Worm (Caenorhabditis elegans) whole organism, young adult: ENCODE results near the gene zip-7.

Experiments
- F57C9.4 ChIP-seq: sonication (generic microtip); optimal IDR thresholded peaks from 2 replicates; lab custom pipeline; 2017; ENCODE audit warnings: mild to moderate bottlenecking, missing genetic modification characterization, missing compliant biosample characterization
- T07F8.4 ChIP-seq: sonication (generic microtip); optimal IDR thresholded peaks from 2 replicates; lab custom pipeline; 2016; ENCODE audit warnings: mild to moderate bottlenecking, missing genetic modification characterization, moderate library complexity, missing compliant biosample characterization
- Y53F4B.3 ChIP-seq: fragments of 200-800 bp; sonication (Bioruptor generic); IDR thresholded peaks from 2 replicates; pipeline ENCODE4 v1.3.6; 2022; ENCODE audit warnings: missing genetic modification reagents, missing genetic modification characterization, missing compliant biosample characterization
- ama-1 ChIP-seq, 3 experiments: fragments of 150-350 bp in 1 of 3; sonication (generic microtip) in 2 of 3; optimal IDR thresholded peaks; 2 replicates each; lab custom pipeline; 2014 to 2018; ENCODE audit warnings: missing biosample characterization in 2 of 3, missing genetic modification characterization in 2 of 3, missing genetic modification reagents in 2 of 3
- bed-2 ChIP-seq: fragments of 200-800 bp; sonication (Bioruptor generic); IDR thresholded peaks from 2 replicates; pipeline ENCODE4 v1.3.6; 2022; ENCODE audit warnings: missing genetic modification reagents, missing genetic modification characterization, missing compliant biosample characterization
- cebp-2 ChIP-seq: fragments of 200-800 bp; sonication (Bioruptor generic); IDR thresholded peaks from 2 replicates; pipeline ENCODE4 v1.3.6; 2022; ENCODE audit warnings: missing genetic modification characterization, missing compliant biosample characterization
- ceh-58 ChIP-seq: fragments of 200-800 bp; sonication (Bioruptor generic); IDR thresholded peaks from 2 replicates; pipeline ENCODE4 v1.3.6; 2022; ENCODE audit warnings: missing genetic modification characterization, missing compliant biosample characterization
- ets-4 ChIP-seq: fragments of 200-800 bp; sonication (Bioruptor generic); optimal IDR thresholded peaks from 2 replicates; lab custom pipeline; 2018; ENCODE audit warnings: mild to moderate bottlenecking, missing genetic modification characterization, missing compliant biosample characterization
- nfya-1 ChIP-seq: sonication (generic microtip); optimal IDR thresholded peaks from 2 replicates; lab custom pipeline; 2017; ENCODE audit warnings: antibody characterized with exemption, missing compliant biosample characterization, missing genetic modification characterization, borderline replicate concordance; ENCODE audit not compliant: insufficient read depth

DNA sequence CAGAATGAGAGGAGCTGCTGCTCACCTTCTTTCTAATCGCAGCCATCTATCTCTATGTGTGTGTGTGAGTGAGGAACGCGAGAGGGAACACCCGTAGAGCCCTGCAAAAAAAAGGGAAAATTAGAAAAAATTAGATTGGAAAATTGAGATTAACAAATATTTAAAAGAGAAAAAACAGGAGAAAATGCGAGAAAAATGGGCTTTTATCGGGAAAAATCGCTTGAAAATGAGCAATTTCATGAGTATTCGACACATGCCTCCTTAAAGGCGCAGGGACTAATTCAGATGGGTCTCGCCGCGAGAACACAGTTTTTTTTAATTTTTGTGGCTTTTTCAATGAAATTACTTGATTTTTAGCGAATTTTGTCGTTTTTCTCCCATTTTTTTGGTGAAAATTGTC, 16.6 kb downstream of the zip-7 start, which contains the start of gene rho-1:
- TF ChIP-seq cebp-2 (GFP tag; lab: Robert Waterston, UW) (no peak), ceh-58 (GFP tag; lab: Robert Waterston, UW) (no peak), ets-4 (GFP tag; lab: Kevin White, UChicago) (no peak), Y53F4B.3 (GFP tag; lab: Robert Waterston, UW) (no peak), F57C9.4 (tag; lab: Kevin White, UChicago) (no peak), T07F8.4 (no peak), bed-2 (GFP tag; lab: Robert Waterston, UW) (no peak), ama-1 (optimal IDR thresholded peaks at IDR 0.05; lab: Kevin White, UChicago) (no peak), ama-1 (GFP tag; optimal IDR thresholded peaks at IDR 0.05; lab: Kevin White, UChicago) (no peak), nfya-1 (tag; lab: Kevin White, UChicago) (no peak)
